Fruit fly (Drosophila melanogaster) whole organism, prepupa: ENCODE measurements around the gene Agpat3.

Source experiments
- CG10631 ChIP-seq: fragments of 200-800 bp; sonication (Bioruptor generic); optimal IDR thresholded peaks from 2 replicates; lab custom pipeline; 2016; ENCODE audit warnings: missing biosample characterization, missing genetic modification characterization
- CG11902 ChIP-seq: fragments of 200-800 bp; sonication (Bioruptor generic); optimal IDR thresholded peaks from 3 replicates; lab custom pipeline; 2016; ENCODE audit warnings: missing biosample characterization, missing genetic modification characterization
- CG34406 ChIP-seq: fragments of 200-800 bp; sonication (Bioruptor generic); optimal IDR thresholded peaks from 3 replicates; lab custom pipeline; 2016; ENCODE audit warnings: missing biosample characterization, missing genetic modification characterization
- CG7368 ChIP-seq: fragments of 200-800 bp; sonication (Bioruptor generic); optimal IDR thresholded peaks from 3 replicates; lab custom pipeline; 2016; ENCODE audit warnings: missing biosample characterization, missing genetic modification characterization
- Hr39 ChIP-seq: fragments of 200-800 bp; sonication (Bioruptor generic); optimal IDR thresholded peaks from 2 replicates; lab custom pipeline; 2016; ENCODE audit warnings: missing biosample characterization, missing genetic modification characterization
- esn ChIP-seq: fragments of 200-800 bp; sonication (Bioruptor generic); optimal IDR thresholded peaks from 2 replicates; lab custom pipeline; 2016; ENCODE audit warnings: missing biosample characterization, mild to moderate bottlenecking, missing genetic modification characterization, moderate library complexity
- fd85E ChIP-seq: fragments of 200-800 bp; sonication (Bioruptor generic); optimal IDR thresholded peaks from 3 replicates; lab custom pipeline; 2016; ENCODE audit warnings: missing biosample characterization, missing genetic modification characterization
- net ChIP-seq: fragments of 200-800 bp; sonication (Bioruptor generic); optimal IDR thresholded peaks from 3 replicates; lab custom pipeline; 2016; ENCODE audit warnings: missing biosample characterization, missing genetic modification characterization

dm6 chr3L:16385252-16385879 is 391 bp downstream of the Agpat3 start:
- TF ChIP-seq net (GFP tag; lab: Kevin White, UChicago): no peak
- TF ChIP-seq CG7368 (GFP tag; lab: Kevin White, UChicago): no peak
- no peak for TF ChIP-seq CG34406 (GFP tag; lab: Kevin White, UChicago)
- no peak for TF ChIP-seq CG11902 (GFP tag; lab: Kevin White, UChicago)
- no peak for TF ChIP-seq fd85E (GFP tag; lab: Kevin White, UChicago)
- TF ChIP-seq esn (GFP tag; lab: Kevin White, UChicago): no peak
- TF ChIP-seq CG10631 (GFP tag; lab: Kevin White, UChicago): no peak
- no peak for TF ChIP-seq Hr39 (GFP tag; lab: Kevin White, UChicago)
